Worm (Caenorhabditis elegans): ENCODE measurements around the gene K08D8.12.
A peak's percentile ranks its signal among the peaks of the same experiment; 100 is the strongest.
"Not testable (repeated sequence)": the region's sequence is repeated elsewhere in the genome, so short reads cannot be mapped to it uniquely, and the experiment has no call there.

The K08D8.12 gene

ce11 chrIV:12875260-12875659 lies 18.0 kb upstream of the K08D8.12 start, which contains the start of gene ZK896.1:
ZK896.1 (minus strand) TSS chrIV:12875360.
- TF ChIP-seq mxl-2 (GFP tag; conservative IDR thresholded peaks at IDR 0.05); lin-15B (tag; optimal IDR thresholded peaks at IDR 0.05); nhr-41 (GFP tag; IDR thresholded peaks at IDR 0.05): not testable (repeated sequence)

- TF ChIP-seq ceh-44 (GFP tag; IDR thresholded peaks at IDR 0.05) (no peak), nhr-28 (tag; optimal IDR thresholded peaks at IDR 0.05) (peak; percentile 24), dmd-6 (GFP tag; IDR thresholded peaks at IDR 0.05) (peak; percentile 32; the same call in 1 of the 2 replicates), daf-16 (GFP tag; optimal IDR thresholded peaks at IDR 0.05) (no peak), daf-16 (tag; optimal IDR thresholded peaks at IDR 0.05) (peak; percentile 46), aha-1 (tag) (peak; percentile 12), pqm-1 (tag; optimal IDR thresholded peaks at IDR 0.05) (peak; percentile 64), lir-3 (tag; optimal IDR thresholded peaks at IDR 0.05) (no peak)
Measured at ce11 chrIV:12876558-12876957, 16.7 kb upstream of the K08D8.12 start.

DNA sequence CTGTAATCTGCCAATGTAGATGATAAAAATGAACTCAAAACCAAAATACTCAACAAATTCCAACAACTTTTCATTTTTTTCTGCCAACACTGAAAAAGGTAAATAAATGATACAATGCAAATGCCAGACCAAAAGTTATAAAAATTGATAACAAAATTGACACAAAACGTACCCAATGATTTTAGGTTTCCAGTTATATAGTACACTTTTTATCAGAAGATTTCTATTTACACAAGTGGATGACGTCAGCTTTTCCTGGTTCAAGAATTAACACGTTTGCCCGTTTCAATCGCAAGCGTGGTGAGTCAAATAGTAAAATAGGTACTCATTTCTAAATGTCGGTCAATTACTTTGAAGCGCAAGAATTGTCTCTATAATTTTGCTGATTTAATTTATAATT lies 13.7 kb upstream of the K08D8.12 start, which contains the start of gene ZK896.5:
Gene ZK896.5 (minus strand): TSS at position 89 of the 400 bp plus-strand sequence.
- peak; percentile 53 for TF ChIP-seq dve-1 (tag; optimal IDR thresholded peaks at IDR 0.05; ENCODE audit: insufficient read depth)
- TF ChIP-seq unc-62 (GFP tag; optimal IDR thresholded peaks at IDR 0.05 in 1 of 2) = peak in 1 of 2 experiments; percentile 9
- no peak for TF ChIP-seq unc-62 (tag; optimal IDR thresholded peaks at IDR 0.05)
- TF ChIP-seq lin-38 (GFP tag; IDR thresholded peaks at IDR 0.05) = no peak
- no peak for TF ChIP-seq lin-13 (GFP tag; optimal IDR thresholded peaks at IDR 0.05)
- no peak for TF ChIP-seq madf-9 (GFP tag; conservative IDR thresholded peaks at IDR 0.05)
- no peak for TF ChIP-seq daf-16 (GFP tag; optimal IDR thresholded peaks at IDR 0.05)
- peak; percentile 65 for TF ChIP-seq daf-16 (tag; optimal IDR thresholded peaks at IDR 0.05)
- peak; percentile 23 for TF ChIP-seq hlh-11 (tag; optimal IDR thresholded peaks at IDR 0.05)
- TF ChIP-seq pqm-1 (tag; optimal IDR thresholded peaks at IDR 0.05) = peak; percentile 45
- TF ChIP-seq nhr-28 (tag; optimal IDR thresholded peaks at IDR 0.05) = peak; percentile 13
- TF ChIP-seq ama-1 (optimal IDR thresholded peaks at IDR 0.05) = no peak
- no peak for TF ChIP-seq pha-4 (GFP tag; IDR thresholded peaks at IDR 0.05)
- peak; percentile 6 for TF ChIP-seq pha-4 (tag; optimal IDR thresholded peaks at IDR 0.05)
- TF ChIP-seq F49E8.2 (tag; optimal IDR thresholded peaks at IDR 0.05; ENCODE audit: borderline replicate concordance) = no peak
- no peak for TF ChIP-seq cey-2 (tag; optimal IDR thresholded peaks at IDR 0.05; ENCODE audit: borderline replicate concordance, insufficient read depth)
- no peak for TF ChIP-seq unc-130 (GFP tag; optimal IDR thresholded peaks at IDR 0.05)
- no peak for TF ChIP-seq mdl-1 (tag; optimal IDR thresholded peaks at IDR 0.05)
- TF ChIP-seq zip-2 (tag; optimal IDR thresholded peaks at IDR 0.05) = no peak
- peak; percentile 90 for TF ChIP-seq dmd-6 (GFP tag; IDR thresholded peaks at IDR 0.05)
- no peak for TF ChIP-seq lin-15B (tag; optimal IDR thresholded peaks at IDR 0.05)
- no peak for TF ChIP-seq sdz-12 (GFP tag; optimal IDR thresholded peaks at IDR 0.05)
- no peak for TF ChIP-seq lsy-2 (tag; optimal IDR thresholded peaks at IDR 0.05)
- no peak for TF ChIP-seq nhr-77 (tag; optimal IDR thresholded peaks at IDR 0.05)
- peak; percentile 74 for TF ChIP-seq nhr-48 (tag; optimal IDR thresholded peaks at IDR 0.05)
- no peak for TF ChIP-seq Y5F2A.4 (GFP tag; optimal IDR thresholded peaks at IDR 0.05)
- TF ChIP-seq zfp-2 (tag; optimal IDR thresholded peaks at IDR 0.05) = no peak
- no peak for TF ChIP-seq R02D3.7 (tag; optimal IDR thresholded peaks at IDR 0.05)
- no peak for TF ChIP-seq fkh-10 (GFP tag; optimal IDR thresholded peaks at IDR 0.05)
- no peak for TF ChIP-seq hmg-1.1 (GFP tag; IDR thresholded peaks at IDR 0.05)
- TF ChIP-seq Y48G9A.11 (GFP tag; IDR thresholded peaks at IDR 0.05) = no peak
- no peak for TF ChIP-seq lin-39 (tag; optimal IDR thresholded peaks at IDR 0.05)
- no peak for TF ChIP-seq attf-4 (tag; optimal IDR thresholded peaks at IDR 0.05)
- no peak for TF ChIP-seq arid-1 (GFP tag; conservative IDR thresholded peaks at IDR 0.05)
- TF ChIP-seq aha-1 (tag) = peak; percentile 44
- TF ChIP-seq aly-2 (tag; optimal IDR thresholded peaks at IDR 0.05) = no peak
